Fruit fly (Drosophila melanogaster): ENCODE results near the gene CG9312.

The CG9312 gene

dm6 chr3R:13716827-13717226, 48.7 kb upstream of the CG9312 start (continued):
- no peak for TF ChIP-seq ftz-f1 (GFP tag; optimal IDR thresholded peaks at IDR 0.05)
- TF ChIP-seq CG3838 (GFP tag; optimal IDR thresholded peaks at IDR 0.05) = no peak
- TF ChIP-seq eve (GFP tag; optimal IDR thresholded peaks at IDR 0.05) = no peak
- TF ChIP-seq CG16815 (GFP tag; optimal IDR thresholded peaks at IDR 0.05) = no peak
- TF ChIP-seq CG12236 (GFP tag; optimal IDR thresholded peaks at IDR 0.05) = no peak
- peak; percentile 27; the same call in 1 of the 2 replicates for TF ChIP-seq gt (GFP tag; IDR thresholded peaks at IDR 0.05)
- TF ChIP-seq CG6654 (GFP tag; optimal IDR thresholded peaks at IDR 0.05) = no peak
- no peak for TF ChIP-seq dmrt11E (tag; optimal IDR thresholded peaks at IDR 0.05)
- TF ChIP-seq gce (GFP tag; IDR thresholded peaks at IDR 0.05) = no peak
- TF ChIP-seq pnt (GFP tag; optimal IDR thresholded peaks at IDR 0.05) = peak; percentile 33
- no peak for TF ChIP-seq CG10147 (GFP tag; optimal IDR thresholded peaks at IDR 0.05)
- no peak for TF ChIP-seq jigr1 (GFP tag; IDR thresholded peaks at IDR 0.05)
- TF ChIP-seq nerfin-1 (tag; optimal IDR thresholded peaks at IDR 0.05) = no peak
- no peak for TF ChIP-seq CG10543 (GFP tag; optimal IDR thresholded peaks at IDR 0.05)
- no peak for TF ChIP-seq hkb (optimal IDR thresholded peaks at IDR 0.05)
- peak; percentile 78 for TF ChIP-seq hkb (GFP tag; IDR thresholded peaks at IDR 0.05)
- no peak for TF ChIP-seq grau (tag; optimal IDR thresholded peaks at IDR 0.05)
- TF ChIP-seq CG14441 (GFP tag; IDR thresholded peaks at IDR 0.05) = peak; percentile 47
- TF ChIP-seq Xrp1 (GFP tag; IDR thresholded peaks at IDR 0.05) = peak; percentile 57; the same call in 1 of the 2 replicates
- TF ChIP-seq CG12942 (GFP tag; optimal IDR thresholded peaks at IDR 0.05) = no peak
- TF ChIP-seq gfzf (GFP tag; optimal IDR thresholded peaks at IDR 0.05) = no peak
- TF ChIP-seq row (GFP tag; IDR thresholded peaks at IDR 0.05) = peak; percentile 46; the same call in 2 of the 3 replicates
- TF ChIP-seq CG9215 (GFP tag; IDR thresholded peaks at IDR 0.05) = no peak
- peak; percentile 31 for TF ChIP-seq CG2875 (GFP tag; optimal IDR thresholded peaks at IDR 0.05)
- no peak for TF ChIP-seq HmgZ (tag; optimal IDR thresholded peaks at IDR 0.05)
- TF ChIP-seq CG15073 (GFP tag; optimal IDR thresholded peaks at IDR 0.05) = no peak
- TF ChIP-seq CG15601 (tag; optimal IDR thresholded peaks at IDR 0.05) = no peak
- TF ChIP-seq Hmr (GFP tag; optimal IDR thresholded peaks at IDR 0.05) = no peak
- no peak for TF ChIP-seq Sin3A (optimal IDR thresholded peaks at IDR 0.05)
- no peak for TF ChIP-seq amos (GFP tag; IDR thresholded peaks at IDR 0.05; ENCODE audit: partially characterized antibody)
- no peak for TF ChIP-seq CG7271 (tag; optimal IDR thresholded peaks at IDR 0.05)
- TF ChIP-seq fu2 (GFP tag; optimal IDR thresholded peaks at IDR 0.05) = no peak
- peak; percentile 35; the same call in 1 of the 3 replicates for TF ChIP-seq CG14050 (GFP tag; IDR thresholded peaks at IDR 0.05)
- TF ChIP-seq CG8359 (GFP tag; optimal IDR thresholded peaks at IDR 0.05; ENCODE audit: borderline replicate concordance) = no peak
- no peak for TF ChIP-seq kah (GFP tag; optimal IDR thresholded peaks at IDR 0.05)
- TF ChIP-seq CG8765 (GFP tag; IDR thresholded peaks at IDR 0.05) = no peak
- no peak for TF ChIP-seq ham (GFP tag; IDR thresholded peaks at IDR 0.05)
- no peak for TF ChIP-seq HmgD (GFP tag; optimal IDR thresholded peaks at IDR 0.05)
- no peak for TF ChIP-seq da (GFP tag; optimal IDR thresholded peaks at IDR 0.05)
- no peak for TF ChIP-seq pfk (GFP tag; optimal IDR thresholded peaks at IDR 0.05)
- peak; percentile 45; the same call in 1 of the 2 replicates for TF ChIP-seq H2.0 (GFP tag; IDR thresholded peaks at IDR 0.05)
- TF ChIP-seq CG1529 (GFP tag; optimal IDR thresholded peaks at IDR 0.05) = no peak
- TF ChIP-seq wor (GFP tag; IDR thresholded peaks at IDR 0.05) = no peak
- TF ChIP-seq NFAT (GFP tag; IDR thresholded peaks at IDR 0.05) = no peak
- TF ChIP-seq fd102C (GFP tag; optimal IDR thresholded peaks at IDR 0.05) = no peak
- TF ChIP-seq BtbVII (GFP tag; optimal IDR thresholded peaks at IDR 0.05) = no peak
- TF ChIP-seq vfl (GFP tag; optimal IDR thresholded peaks at IDR 0.05) = no peak
- no peak for TF ChIP-seq CG6175 (GFP tag; IDR thresholded peaks at IDR 0.05)
- TF ChIP-seq nerfin-2 (GFP tag; IDR thresholded peaks at IDR 0.05; ENCODE audit: partially characterized antibody) = no peak
- no peak for TF ChIP-seq Myb (GFP tag; optimal IDR thresholded peaks at IDR 0.05)
- no peak for TF ChIP-seq p53 (GFP tag; optimal IDR thresholded peaks at IDR 0.05)
- no peak for TF ChIP-seq rib (GFP tag; IDR thresholded peaks at IDR 0.05)
- no peak for TF ChIP-seq ERR (GFP tag; optimal IDR thresholded peaks at IDR 0.05)

Data from whole organism, embryonic.